Worm (Caenorhabditis elegans) whole organism, L1 larva: ENCODE data around the gene wapl-1.

Experiments used
- aly-2 ChIP-seq: fragments of 150-350 bp; optimal IDR thresholded peaks from 2 replicates; lab custom pipeline; 2014; ENCODE audit warnings: missing biosample characterization, missing genetic modification characterization
- blmp-1 ChIP-seq: fragments of 150-350 bp; optimal IDR thresholded peaks from 2 replicates; lab custom pipeline; 2014; ENCODE audit warnings: missing biosample characterization, missing genetic modification characterization
- ceh-82 ChIP-seq, 3 experiments: fragments of 150-350 bp in 1 of 3; sonication (generic microtip) in 2 of 3; optimal IDR thresholded peaks; 2 replicates each; lab custom pipeline; 2014 to 2017; ENCODE audit warnings: missing biosample characterization in 3 of 3, missing genetic modification characterization in 3 of 3
- dpl-1 ChIP-seq, 3 experiments: fragments of 150-350 bp in 2 of 3; sonication (generic microtip) in 1 of 3; optimal IDR thresholded peaks; 2 replicates each; lab custom pipeline; 2014 to 2017; ENCODE audit warnings: missing biosample characterization in 3 of 3, missing genetic modification characterization in 3 of 3, missing genetic modification reagents in 3 of 3
- dsc-1 ChIP-seq: sonication (generic microtip); optimal IDR thresholded peaks from 2 replicates; lab custom pipeline; 2016; ENCODE audit warnings: mild to moderate bottlenecking, missing genetic modification characterization, missing compliant biosample characterization
- fkh-10 ChIP-seq: sonication (generic microtip); optimal IDR thresholded peaks from 2 replicates; lab custom pipeline; 2017; ENCODE audit warnings: missing biosample characterization, missing genetic modification reagents, missing genetic modification characterization
- fos-1 ChIP-seq: fragments of 150-350 bp; optimal IDR thresholded peaks from 2 replicates; lab custom pipeline; 2014; ENCODE audit warnings: missing biosample characterization, missing genetic modification characterization
- mdl-1 ChIP-seq, 2 experiments: fragments of 150-350 bp; optimal IDR thresholded peaks; 2 replicates each; lab custom pipeline; 2014 to 2017; ENCODE audit warnings: missing biosample characterization in 2 of 2, missing genetic modification characterization in 2 of 2, inconsistent platforms in 1 of 2
- nhr-20 ChIP-seq: sonication (generic microtip); optimal IDR thresholded peaks from 2 replicates; lab custom pipeline; 2016; ENCODE audit warnings: mild to moderate bottlenecking, missing genetic modification characterization, missing compliant biosample characterization
- sup-37 ChIP-seq: fragments of 200-800 bp; sonication (Bioruptor generic); optimal IDR thresholded peaks from 2 replicates; lab custom pipeline; 2018; ENCODE audit warnings: mild to moderate bottlenecking, missing genetic modification characterization, missing compliant biosample characterization
- swsn-7 ChIP-seq: sonication (generic microtip); optimal IDR thresholded peaks from 2 replicates; lab custom pipeline; 2016; ENCODE audit warnings: missing genetic modification characterization, missing compliant biosample characterization
- unc-130 ChIP-seq: fragments of 150-350 bp; optimal IDR thresholded peaks from 2 replicates; lab custom pipeline; 2017; ENCODE audit warnings: missing biosample characterization, missing genetic modification characterization, inconsistent platforms

DNA sequence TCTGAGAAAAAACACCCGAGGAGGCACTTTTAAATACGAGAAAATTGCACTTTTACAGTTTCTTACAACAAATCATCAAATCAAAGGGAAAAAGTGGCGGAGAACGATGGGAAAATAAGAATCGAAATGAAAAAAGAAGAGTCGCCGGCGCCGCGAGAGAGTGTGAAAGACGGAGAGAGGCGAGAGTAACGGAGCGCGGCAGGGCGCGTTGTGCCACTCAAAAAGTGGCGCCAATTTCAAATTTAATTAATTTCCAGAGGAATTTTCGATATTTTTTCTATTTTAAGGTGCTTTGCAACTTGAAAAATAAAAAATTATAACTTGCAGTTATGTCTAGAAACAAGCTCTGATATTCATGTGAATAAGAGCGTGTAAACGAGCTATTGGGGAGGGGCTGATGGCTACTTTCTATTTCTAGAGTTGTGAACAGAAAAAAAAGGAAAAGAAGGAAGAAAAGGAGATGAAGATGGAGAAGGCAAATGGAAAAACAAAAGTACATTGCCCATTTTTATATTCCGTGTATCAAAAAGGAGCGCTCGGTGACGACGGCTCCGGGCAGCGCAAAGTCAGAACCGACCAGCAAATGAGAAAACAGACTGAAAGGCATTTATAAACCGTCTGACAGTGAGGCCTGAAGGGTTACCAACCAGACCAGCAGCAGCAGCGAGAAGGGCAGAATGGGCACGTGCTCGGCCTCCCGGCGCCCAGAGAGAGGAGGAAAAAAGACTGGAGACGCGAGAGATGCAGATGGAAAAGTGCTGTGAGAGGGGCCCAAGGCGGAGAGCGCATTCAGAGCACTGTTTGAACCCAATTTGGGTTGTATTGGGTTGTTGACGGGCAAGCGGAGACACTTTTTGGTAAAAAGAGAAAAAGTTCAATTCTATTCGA lies 25.6 kb upstream of the wapl-1 start:
- TF ChIP-seq sup-37 (GFP tag; lab: Kevin White, UChicago) (no peak), dsc-1 (tag; lab: Kevin White, UChicago) (peak; percentile 25), nhr-20 (tag; lab: Kevin White, UChicago) (peak; percentile 9), unc-130 (tag; lab: Kevin White, UChicago) (no peak), dpl-1 (GFP tag; optimal IDR thresholded peaks at IDR 0.05; lab: Kevin White, UChicago) (peak; percentile 57 to 75 (median 65)), ceh-82 (tag; optimal IDR thresholded peaks at IDR 0.05; lab: Kevin White, UChicago) (peak in 2 of 3 experiments; percentile 14 to 23), aly-2 (no peak), swsn-7 (peak; percentile 19), blmp-1 (tag; lab: Kevin White, UChicago) (peak; percentile 6), mdl-1 (tag; optimal IDR thresholded peaks at IDR 0.05; lab: Kevin White, UChicago) (peak in 1 of 2 experiments; percentile 86), fos-1 (no peak), fkh-10 (GFP tag; lab: Kevin White, UChicago) (no peak)
